Worm (Caenorhabditis elegans): ENCODE data around the gene chmp-7.

ce11 chrII:9024312-9024711 lies 30.5 kb upstream of the chmp-7 start:
- TF ChIP-seq lin-26 (GFP tag; IDR thresholded peaks at IDR 0.05) (no peak), nhr-90 (tag; optimal IDR thresholded peaks at IDR 0.05) (no peak), hlh-12 (tag; optimal IDR thresholded peaks at IDR 0.05) (no peak), rcor-1 (GFP tag; IDR thresholded peaks at IDR 0.05) (no peak), atf-7 (tag; optimal IDR thresholded peaks at IDR 0.05) (no peak), bed-2 (GFP tag; IDR thresholded peaks at IDR 0.05) (no peak)
